Fruit fly (Drosophila melanogaster): Measurements from ENCODE around the gene snRNP-U1-70K.

DNA sequence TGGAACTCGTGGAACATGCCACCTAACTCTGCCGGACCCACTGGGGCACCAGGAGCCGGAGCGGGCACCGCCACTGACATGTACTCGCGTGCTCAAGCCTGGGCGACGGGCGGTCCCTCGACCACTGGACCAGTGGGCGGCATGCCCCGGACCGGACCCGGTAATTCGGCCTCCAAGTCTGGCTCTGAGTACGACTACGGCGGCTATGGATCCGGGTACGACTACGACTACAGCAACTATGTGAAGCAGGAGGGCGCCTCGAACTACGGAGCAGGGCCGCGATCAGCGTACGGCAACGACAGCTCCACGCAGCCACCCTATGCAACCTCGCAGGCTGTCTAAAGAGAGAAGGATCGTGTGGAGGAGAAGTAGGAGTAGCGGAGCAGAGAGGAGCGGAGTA, 46.4 kb downstream of the snRNP-U1-70K start:
- TF ChIP-seq Deaf1 (tag; optimal IDR thresholded peaks at IDR 0.05) = no peak
- TF ChIP-seq shn (GFP tag; optimal IDR thresholded peaks at IDR 0.05) = no peak
- no peak for TF ChIP-seq vvl (GFP tag; IDR thresholded peaks at IDR 0.05)
- TF ChIP-seq CG16779 (GFP tag; IDR thresholded peaks at IDR 0.05) = no peak
- TF ChIP-seq Antp (GFP tag; optimal IDR thresholded peaks at IDR 0.05) = no peak
- no peak for TF ChIP-seq CG13123 (GFP tag; optimal IDR thresholded peaks at IDR 0.05)
